Fruit fly (Drosophila melanogaster) whole organism, adult: Measurements from ENCODE around the gene Tie.

ENCODE experiments used
- CG33017 ChIP-seq: fragments of 200-800 bp; sonication (Bioruptor generic); optimal IDR thresholded peaks from 2 replicates; lab custom pipeline; 2018; ENCODE audit warnings: missing biosample characterization, mild to moderate bottlenecking, missing genetic modification characterization, moderate library complexity
- CG5204 ChIP-seq: fragments of 200-800 bp; sonication (Bioruptor generic); optimal IDR thresholded peaks from 2 replicates; lab custom pipeline; 2016; ENCODE audit warnings: missing biosample characterization, missing genetic modification characterization
- cnc ChIP-seq, 2 experiments: fragments of >200 bp; optimal IDR thresholded peaks; 2 replicates each; lab custom pipeline; 2017
- ovo ChIP-seq: fragments of 200-800 bp; sonication (Bioruptor generic); optimal IDR thresholded peaks from 2 replicates; lab custom pipeline; 2016; ENCODE audit warnings: missing biosample characterization, missing genetic modification characterization
- pad ChIP-seq: fragments of 200-800 bp; sonication (Bioruptor generic); optimal IDR thresholded peaks from 3 replicates; lab custom pipeline; 2017; ENCODE audit warnings: missing biosample characterization, missing genetic modification characterization, mild to moderate bottlenecking, moderate library complexity, missing genetic modification reagents

DNA sequence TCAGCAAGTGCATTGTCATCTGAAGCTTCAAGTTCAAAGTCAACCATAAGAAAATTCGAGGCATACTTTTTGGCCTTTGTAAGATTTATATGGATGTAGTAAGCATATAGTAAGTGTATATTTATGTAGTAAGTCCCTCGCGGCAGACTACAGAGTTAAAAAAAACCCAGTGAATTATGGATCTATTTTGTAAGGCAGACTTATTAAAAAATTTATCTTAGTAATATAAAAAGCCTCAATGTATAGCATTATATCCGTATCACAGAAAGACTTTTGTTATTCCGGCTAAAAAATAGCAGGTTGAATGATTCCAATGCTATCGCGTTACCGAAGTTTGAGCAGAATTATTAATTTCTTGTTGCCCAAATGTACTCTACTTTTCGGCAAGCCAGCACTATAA lies 47.3 kb downstream of the Tie start:
- TF ChIP-seq ovo (GFP tag; lab: Kevin White, UChicago) (no peak), pad (no peak), cnc (optimal IDR thresholded peaks at IDR 0.05; lab: Kevin White, UChicago) (no peak), CG33017 (no peak), CG5204 (GFP tag; lab: Kevin White, UChicago) (no peak)
